Worm (Caenorhabditis elegans): ENCODE measurements around the gene rexd-1.

Gene rexd-1

ce11 chrIII:1824264-1824922 lies 9.9 kb upstream of the rexd-1 start, which contains the start of the genes pvf-1 and Y39A3CL.7:
Gene pvf-1, minus strand, starts transcription at chrIII:1824314.
Gene Y39A3CL.7, plus strand, starts transcription at chrIII:1824919.
- TF ChIP-seq ztf-3 (GFP tag; optimal IDR thresholded peaks at IDR 0.05) = no peak
- no peak for TF ChIP-seq F57C9.4 (tag; optimal IDR thresholded peaks at IDR 0.05)
- TF ChIP-seq unc-62 (GFP tag; optimal IDR thresholded peaks at IDR 0.05) = no peak
- TF ChIP-seq let-607 (tag; optimal IDR thresholded peaks at IDR 0.05) = no peak
- TF ChIP-seq rpc-1 (optimal IDR thresholded peaks at IDR 0.05) = peak; percentile 22
- no peak for TF ChIP-seq rpc-1 (tag; optimal IDR thresholded peaks at IDR 0.05)
- TF ChIP-seq egl-44 (GFP tag; IDR thresholded peaks at IDR 0.05) = no peak
- no peak for TF ChIP-seq Y95B8A.8 (GFP tag; IDR thresholded peaks at IDR 0.05)
- TF ChIP-seq B0035.1 (tag; optimal IDR thresholded peaks at IDR 0.05) = no peak
- TF ChIP-seq attf-3 (GFP tag; conservative IDR thresholded peaks at IDR 0.05) = peak; percentile 39; the same call in 1 of the 2 replicates
- TF ChIP-seq B0336.3 (GFP tag; IDR thresholded peaks at IDR 0.05) = peak; percentile 59; the same call in 1 of the 2 replicates
- no peak for TF ChIP-seq aptf-3 (GFP tag; IDR thresholded peaks at IDR 0.05)
- no peak for TF ChIP-seq Y56A3A.18 (GFP tag; IDR thresholded peaks at IDR 0.05)
- TF ChIP-seq xnd-1 (tag; optimal IDR thresholded peaks at IDR 0.05) = no peak
- TF ChIP-seq rec-8 (tag; optimal IDR thresholded peaks at IDR 0.05) = no peak
- no peak for TF ChIP-seq atf-7 (tag; optimal IDR thresholded peaks at IDR 0.05)
- TF ChIP-seq hsf-1 (GFP tag; IDR thresholded peaks at IDR 0.05) = no peak
- no peak for TF ChIP-seq lsy-27 (tag; optimal IDR thresholded peaks at IDR 0.05; ENCODE audit: borderline replicate concordance, insufficient read depth)
- no peak for TF ChIP-seq nhr-120 (GFP tag; IDR thresholded peaks at IDR 0.05)
- TF ChIP-seq cebp-2 (GFP tag; IDR thresholded peaks at IDR 0.05) = no peak
- TF ChIP-seq sdz-38 (tag; optimal IDR thresholded peaks at IDR 0.05) = no peak
- no peak for TF ChIP-seq madf-8 (GFP tag; conservative IDR thresholded peaks at IDR 0.05)
- no peak for TF ChIP-seq Y53G8AR.9 (GFP tag; conservative IDR thresholded peaks at IDR 0.05)
- no peak for TF ChIP-seq somi-1 (GFP tag; optimal IDR thresholded peaks at IDR 0.05)
- TF ChIP-seq rcor-1 (GFP tag; IDR thresholded peaks at IDR 0.05) = no peak
- no peak for TF ChIP-seq dpl-1 (GFP tag; optimal IDR thresholded peaks at IDR 0.05)
- TF ChIP-seq nhr-90 (tag; optimal IDR thresholded peaks at IDR 0.05) = no peak
- no peak for TF ChIP-seq ceh-79 (tag; optimal IDR thresholded peaks at IDR 0.05)
- TF ChIP-seq F57A8.1 (GFP tag; optimal IDR thresholded peaks at IDR 0.05) = no peak
- TF ChIP-seq bed-1 (GFP tag; IDR thresholded peaks at IDR 0.05) = no peak
- no peak; the same call in 1 of the 2 replicates for TF ChIP-seq C06A6.2 (GFP tag; conservative IDR thresholded peaks at IDR 0.05)
- no peak for TF ChIP-seq hmg-1.2 (GFP tag; IDR thresholded peaks at IDR 0.05)
- no peak for TF ChIP-seq B0261.1 (tag; optimal IDR thresholded peaks at IDR 0.05)
- no peak for TF ChIP-seq die-1 (tag; optimal IDR thresholded peaks at IDR 0.05)
- TF ChIP-seq hlh-26 (GFP tag; conservative IDR thresholded peaks at IDR 0.05) = no peak
- TF ChIP-seq egl-18 (GFP tag; IDR thresholded peaks at IDR 0.05) = no peak
- TF ChIP-seq madf-10 (tag; optimal IDR thresholded peaks at IDR 0.05) = no peak
- no peak for TF ChIP-seq F49E8.2 (tag; optimal IDR thresholded peaks at IDR 0.05; ENCODE audit: insufficient read depth)
- no peak for TF ChIP-seq hlh-12 (tag; optimal IDR thresholded peaks at IDR 0.05)
- TF ChIP-seq aptf-2 (GFP tag; conservative IDR thresholded peaks at IDR 0.05) = 0 out of 2 replicates have a peak, but pooled peaks have one; percentile 6
- peak; percentile 17 for TF ChIP-seq F23B12.7 (tag; optimal IDR thresholded peaks at IDR 0.05; ENCODE audit: insufficient read depth)
- TF ChIP-seq mes-4 (tag; optimal IDR thresholded peaks at IDR 0.05) = no peak
- TF ChIP-seq ceh-27 (GFP tag; optimal IDR thresholded peaks at IDR 0.05) = no peak
- no peak for TF ChIP-seq snpc-4 (GFP tag; optimal IDR thresholded peaks at IDR 0.05)
- no peak for TF ChIP-seq snpc-4 (tag; optimal IDR thresholded peaks at IDR 0.05)
- TF ChIP-seq mxl-1 (tag; optimal IDR thresholded peaks at IDR 0.05) = no peak
- no peak for TF ChIP-seq mel-28 (tag; optimal IDR thresholded peaks at IDR 0.05; ENCODE audit: borderline replicate concordance)
- TF ChIP-seq lsl-1 (GFP tag; optimal IDR thresholded peaks at IDR 0.05) = peak; percentile 37

Data from whole organism, young adult.